Fruit fly (Drosophila melanogaster) whole organism, prepupa: ENCODE results near the gene CG31038.
"Not testable (repeated sequence)": the region's sequence is repeated elsewhere in the genome, so short reads cannot be mapped to it uniquely, and the experiment has no call there.

Source experiments
- CG10631 ChIP-seq: fragments of 200-800 bp; sonication (Bioruptor generic); optimal IDR thresholded peaks from 2 replicates; lab custom pipeline; 2016; ENCODE audit warnings: missing biosample characterization, missing genetic modification characterization
- CG11294 ChIP-seq: fragments of 200-800 bp; sonication (Bioruptor generic); IDR thresholded peaks from 2 replicates; pipeline ENCODE4 v1.3.6; 2022; ENCODE audit warnings: missing biosample characterization, missing genetic modification characterization
- CG11762 ChIP-seq: fragments of 200-800 bp; sonication (Bioruptor generic); optimal IDR thresholded peaks from 3 replicates; lab custom pipeline; 2016; ENCODE audit warnings: missing biosample characterization, missing genetic modification characterization; ENCODE audit not compliant: insufficient read depth
- CG11902 ChIP-seq: fragments of 200-800 bp; sonication (Bioruptor generic); optimal IDR thresholded peaks from 3 replicates; lab custom pipeline; 2016; ENCODE audit warnings: missing biosample characterization, missing genetic modification characterization
- CG15336 ChIP-seq: fragments of 200-800 bp; sonication (Bioruptor generic); IDR thresholded peaks from 2 replicates; pipeline ENCODE4 v1.3.6; 2022; ENCODE audit warnings: missing biosample characterization, missing genetic modification characterization
- CG3919 ChIP-seq: fragments of 200-800 bp; sonication (Bioruptor generic); optimal IDR thresholded peaks from 3 replicates; lab custom pipeline; 2016; ENCODE audit warnings: missing biosample characterization, missing genetic modification characterization
- CG6163 ChIP-seq: fragments of 200-800 bp; sonication (Bioruptor generic); IDR thresholded peaks from 3 replicates; pipeline ENCODE4 v1.3.6; 2022; ENCODE audit warnings: missing biosample characterization, missing genetic modification characterization
- CG6792 ChIP-seq: fragments of 200-800 bp; sonication (Bioruptor generic); optimal IDR thresholded peaks from 3 replicates; lab custom pipeline; 2016; ENCODE audit warnings: missing biosample characterization, missing genetic modification characterization
- CG8119 ChIP-seq: fragments of 200-800 bp; sonication (Bioruptor generic); IDR thresholded peaks from 3 replicates; pipeline ENCODE4 v1.3.6; 2022; ENCODE audit warnings: missing biosample characterization, missing genetic modification characterization
- CG8319 ChIP-seq: fragments of 200-800 bp; sonication (Bioruptor generic); optimal IDR thresholded peaks from 3 replicates; lab custom pipeline; 2016; ENCODE audit warnings: missing biosample characterization, missing genetic modification characterization
- CG9139 ChIP-seq: fragments of 200-800 bp; sonication (Bioruptor generic); optimal IDR thresholded peaks from 3 replicates; lab custom pipeline; 2017; ENCODE audit warnings: missing biosample characterization, mild to moderate bottlenecking, missing genetic modification characterization
- Eip93F ChIP-seq: fragments of 200-800 bp; sonication (Bioruptor generic); optimal IDR thresholded peaks from 2 replicates; lab custom pipeline; 2016; ENCODE audit warnings: missing biosample characterization, mild to moderate bottlenecking, missing genetic modification characterization
- Ets96B ChIP-seq: fragments of 200-800 bp; optimal IDR thresholded peaks from 2 replicates; lab custom pipeline; 2019; ENCODE audit warnings: missing biosample characterization, mild to moderate bottlenecking, missing genetic modification characterization, moderate library complexity
- Gug ChIP-seq: fragments of 200-800 bp; sonication (Bioruptor generic); IDR thresholded peaks from 2 replicates; pipeline ENCODE4 v1.3.6; 2022; ENCODE audit warnings: missing biosample characterization, missing genetic modification characterization
- Hr38 ChIP-seq: sonication (Bioruptor generic); optimal IDR thresholded peaks from 2 replicates; lab custom pipeline; 2016; ENCODE audit warnings: missing biosample characterization, missing genetic modification characterization
- Hr4 ChIP-seq: fragments of 200-800 bp; sonication (Bioruptor generic); optimal IDR thresholded peaks from 3 replicates; lab custom pipeline; 2016; ENCODE audit warnings: missing biosample characterization, missing genetic modification characterization
- Lpt ChIP-seq: fragments of 200-800 bp; sonication (Bioruptor generic); optimal IDR thresholded peaks from 3 replicates; lab custom pipeline; 2016; ENCODE audit warnings: missing biosample characterization, missing genetic modification characterization
- OdsH ChIP-seq: fragments of 200-800 bp; sonication (Bioruptor generic); optimal IDR thresholded peaks from 3 replicates; lab custom pipeline; 2016; ENCODE audit warnings: missing biosample characterization, missing genetic modification characterization
- Smox ChIP-seq: fragments of 200-800 bp; sonication (Bioruptor generic); optimal IDR thresholded peaks from 3 replicates; lab custom pipeline; 2016; ENCODE audit warnings: missing biosample characterization, missing genetic modification characterization
- Sox102F ChIP-seq: fragments of 200-800 bp; sonication (Bioruptor generic); optimal IDR thresholded peaks from 2 replicates; lab custom pipeline; 2016; ENCODE audit warnings: missing biosample characterization, mild to moderate bottlenecking, missing genetic modification characterization
- Sox15 ChIP-seq: fragments of 200-800 bp; sonication (Bioruptor generic); optimal IDR thresholded peaks from 3 replicates; lab custom pipeline; 2016; ENCODE audit warnings: missing biosample characterization, missing genetic modification characterization
- achi ChIP-seq: fragments of 200-800 bp; sonication (Bioruptor generic); optimal IDR thresholded peaks from 3 replicates; lab custom pipeline; 2016; ENCODE audit warnings: missing biosample characterization, missing genetic modification characterization
- acj6 ChIP-seq: fragments of 200-800 bp; sonication (Bioruptor generic); optimal IDR thresholded peaks from 3 replicates; lab custom pipeline; 2016; ENCODE audit warnings: missing biosample characterization, missing genetic modification characterization
- dac ChIP-seq: fragments of 200-800 bp; sonication (Bioruptor generic); optimal IDR thresholded peaks from 2 replicates; lab custom pipeline; 2017; ENCODE audit warnings: missing biosample characterization, mild to moderate bottlenecking, missing genetic modification characterization
- dsx ChIP-seq: fragments of 200-800 bp; optimal IDR thresholded peaks from 3 replicates; lab custom pipeline; 2019; ENCODE audit warnings: missing biosample characterization, mild to moderate bottlenecking, missing genetic modification characterization, moderate library complexity; ENCODE audit not compliant: poor library complexity, severe bottlenecking
- eg ChIP-seq: fragments of 200-800 bp; sonication (Bioruptor generic); IDR thresholded peaks from 3 replicates; pipeline ENCODE4 v1.3.6; 2022; ENCODE audit warnings: missing biosample characterization, missing genetic modification characterization
- esn ChIP-seq: fragments of 200-800 bp; sonication (Bioruptor generic); optimal IDR thresholded peaks from 2 replicates; lab custom pipeline; 2016; ENCODE audit warnings: missing biosample characterization, mild to moderate bottlenecking, missing genetic modification characterization, moderate library complexity
- fd85E ChIP-seq: fragments of 200-800 bp; sonication (Bioruptor generic); optimal IDR thresholded peaks from 3 replicates; lab custom pipeline; 2016; ENCODE audit warnings: missing biosample characterization, missing genetic modification characterization
- pdm3 ChIP-seq: fragments of 200-800 bp; sonication (Bioruptor generic); optimal IDR thresholded peaks from 3 replicates; lab custom pipeline; 2016; ENCODE audit warnings: missing biosample characterization, missing genetic modification characterization
- ss ChIP-seq, 2 experiments: fragments of 200-800 bp; sonication (Bioruptor generic); optimal IDR thresholded peaks; 2 replicates in 1 of 2; 3 replicates in 1 of 2; lab custom pipeline; 2017 to 2018; ENCODE audit warnings: mild to moderate bottlenecking in 2 of 2, missing biosample characterization in 2 of 2, missing genetic modification characterization in 2 of 2, moderate library complexity in 1 of 2
- svp ChIP-seq: fragments of 200-800 bp; sonication (Bioruptor generic); peaks from one replicate; lab custom pipeline; 2016; ENCODE audit warnings: missing biosample characterization, missing genetic modification characterization
- topi ChIP-seq: fragments of 200-800 bp; sonication (Bioruptor generic); optimal IDR thresholded peaks from 3 replicates; lab custom pipeline; 2016; ENCODE audit warnings: missing biosample characterization, missing genetic modification characterization

Gene CG31038

DNA sequence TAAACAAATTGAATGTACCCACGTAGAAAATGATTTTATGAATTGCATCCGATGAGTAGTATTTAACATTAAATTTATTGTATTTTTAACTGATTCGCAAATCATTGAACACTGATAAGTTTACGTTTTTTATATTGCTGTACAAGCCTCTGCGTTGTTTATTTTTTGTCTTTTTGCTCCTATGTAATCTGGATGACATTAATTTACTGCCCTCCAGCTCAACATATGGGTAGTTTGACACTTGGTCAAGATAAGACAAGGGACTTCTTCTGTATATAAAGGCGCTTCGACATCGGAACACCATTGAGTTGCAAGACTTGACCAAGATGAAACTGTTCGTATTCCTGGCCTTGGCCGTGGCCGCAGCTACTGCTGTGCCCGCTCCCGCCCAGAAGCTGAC is 45.1 kb downstream of the CG31038 start, which contains the start of gene Jon99Ciii:
Gene Jon99Ciii, plus strand, starts transcription at position 301 of the 400 bp plus-strand sequence.
- peak; percentile 42 for TF ChIP-seq svp (GFP tag; lab: Kevin White, UChicago)

DNA sequence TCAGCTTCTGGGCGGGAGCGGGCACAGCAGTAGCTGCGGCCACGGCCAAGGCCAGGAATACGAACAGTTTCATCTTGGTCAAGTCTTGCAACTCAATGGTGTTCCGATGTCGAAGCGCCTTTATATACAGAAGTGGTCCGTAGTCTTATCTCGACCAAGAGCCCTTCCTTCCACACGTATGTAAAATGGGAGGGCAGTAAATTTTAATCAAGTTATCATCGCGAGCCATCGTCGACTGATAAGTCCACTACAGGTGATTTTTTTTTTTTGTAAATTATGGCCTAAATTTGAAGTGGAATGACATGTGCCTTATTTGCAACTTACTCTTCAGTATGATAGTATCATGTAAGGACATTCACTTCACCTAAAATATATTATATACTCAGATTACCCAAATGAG is 47.7 kb downstream of the CG31038 start, which contains the start of gene Jon99Cii:
Gene Jon99Cii, minus strand, starts transcription at position 101 of the 400 bp plus-strand sequence.
- not testable (repeated sequence) for TF ChIP-seq CG11762 (GFP tag; lab: Kevin White, UChicago); topi; achi (GFP tag; lab: Kevin White, UChicago)

DNA sequence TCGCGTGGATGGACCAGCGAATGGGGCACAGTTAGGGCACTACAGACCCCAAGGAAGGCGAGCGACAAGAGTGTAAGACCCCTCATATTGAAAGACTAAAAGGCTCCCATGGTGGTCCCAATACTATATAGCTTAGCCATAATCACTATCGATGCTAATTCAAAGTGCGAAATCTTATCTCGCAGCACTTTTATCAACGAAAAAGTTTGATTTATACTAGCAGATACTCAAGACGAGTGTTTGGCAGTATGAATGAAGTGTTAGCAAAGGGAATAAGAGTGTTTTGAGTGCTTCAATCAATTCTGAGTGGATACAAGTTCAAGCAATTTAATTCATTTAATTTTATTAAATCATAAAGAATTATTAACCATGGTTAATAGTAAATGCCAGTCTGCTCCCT is 49.2 kb downstream of the CG31038 start, which contains the start of gene Jon99Ci:
Gene Jon99Ci, minus strand, starts transcription at position 101 of the 400 bp plus-strand sequence.
- no peak for TF ChIP-seq Lpt (GFP tag; lab: Kevin White, UChicago)
- no peak for TF ChIP-seq CG3919 (GFP tag; lab: Kevin White, UChicago)
- no peak for TF ChIP-seq CG11294 (GFP tag; lab: Robert Waterston, UW)
- TF ChIP-seq dac (GFP tag; lab: Kevin White, UChicago) = no peak
- TF ChIP-seq acj6 (GFP tag; lab: Kevin White, UChicago) = no peak
- no peak for TF ChIP-seq CG10631 (GFP tag; lab: Kevin White, UChicago)
- no peak for TF ChIP-seq dsx (GFP tag; lab: Kevin White, UChicago)
- no peak for TF ChIP-seq OdsH (GFP tag; lab: Kevin White, UChicago)
- TF ChIP-seq CG6792 (GFP tag; lab: Kevin White, UChicago) = no peak
- no peak for TF ChIP-seq Gug (GFP tag; lab: Robert Waterston, UW)
- no peak for TF ChIP-seq CG15336
- no peak for TF ChIP-seq Sox15 (GFP tag; lab: Kevin White, UChicago)
- TF ChIP-seq ss (GFP tag; optimal IDR thresholded peaks at IDR 0.05; lab: Kevin White, UChicago) = no peak
- TF ChIP-seq Smox (GFP tag; lab: Kevin White, UChicago) = no peak
- no peak for TF ChIP-seq Hr38 (GFP tag; lab: Kevin White, UChicago)
- TF ChIP-seq CG8319 = no peak
- no peak for TF ChIP-seq CG9139 (GFP tag; lab: Kevin White, UChicago)
- no peak for TF ChIP-seq Ets96B

DNA sequence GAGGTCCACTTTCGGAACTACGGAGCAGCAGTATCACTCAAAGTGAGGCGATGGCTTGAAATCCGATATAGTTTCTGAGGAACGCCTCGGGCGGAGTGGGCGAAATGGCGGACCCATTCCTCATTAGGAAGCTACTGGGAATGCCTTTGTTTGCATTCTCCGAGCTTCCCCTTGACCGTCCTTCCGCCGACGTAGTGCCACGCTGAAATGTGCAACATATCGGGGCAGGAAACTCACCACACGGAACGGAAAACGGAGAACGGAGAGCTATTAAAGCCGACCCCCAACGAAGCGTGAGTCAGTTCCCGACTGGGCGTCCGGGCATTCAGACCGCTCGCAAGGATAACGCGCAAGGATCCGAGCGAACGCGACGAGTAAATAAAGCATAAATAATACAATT is 50.1 kb downstream of the CG31038 start, which contains the start of gene CG15522:
Gene CG15522, plus strand, starts transcription at position 301 of the 400 bp plus-strand sequence.
- TF ChIP-seq topi (no peak), Gug (GFP tag; lab: Robert Waterston, UW) (no peak), CG6163 (no peak), Lpt (GFP tag; lab: Kevin White, UChicago) (no peak)

DNA sequence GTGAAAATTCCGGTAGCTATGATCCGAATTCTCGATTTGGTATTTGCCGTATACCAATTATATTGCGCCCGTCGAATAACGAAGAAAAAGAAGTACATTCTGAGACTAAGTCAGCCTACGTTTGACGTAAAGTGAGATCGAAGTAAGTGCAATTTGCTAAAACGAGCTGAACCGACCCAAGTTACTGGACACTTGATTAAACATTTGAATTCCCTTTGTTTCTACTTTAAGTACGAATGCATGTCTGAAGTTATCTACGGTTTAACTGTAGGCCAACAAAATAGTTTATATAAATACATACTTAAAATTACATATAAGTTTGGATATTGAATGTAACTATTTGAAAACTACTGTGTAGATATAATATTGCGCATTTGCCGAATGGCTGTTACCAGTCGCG is 53.4 kb downstream of the CG31038 start, which contains the start of gene alpha-Man-Ic:
Gene alpha-Man-Ic, minus strand, starts transcription at position 101 of the 400 bp plus-strand sequence.
- no peak for TF ChIP-seq dac (GFP tag; lab: Kevin White, UChicago)
- TF ChIP-seq CG11294 (GFP tag; lab: Robert Waterston, UW) = no peak
- no peak for TF ChIP-seq svp (GFP tag; lab: Kevin White, UChicago)
- TF ChIP-seq Ets96B = no peak

DNA sequence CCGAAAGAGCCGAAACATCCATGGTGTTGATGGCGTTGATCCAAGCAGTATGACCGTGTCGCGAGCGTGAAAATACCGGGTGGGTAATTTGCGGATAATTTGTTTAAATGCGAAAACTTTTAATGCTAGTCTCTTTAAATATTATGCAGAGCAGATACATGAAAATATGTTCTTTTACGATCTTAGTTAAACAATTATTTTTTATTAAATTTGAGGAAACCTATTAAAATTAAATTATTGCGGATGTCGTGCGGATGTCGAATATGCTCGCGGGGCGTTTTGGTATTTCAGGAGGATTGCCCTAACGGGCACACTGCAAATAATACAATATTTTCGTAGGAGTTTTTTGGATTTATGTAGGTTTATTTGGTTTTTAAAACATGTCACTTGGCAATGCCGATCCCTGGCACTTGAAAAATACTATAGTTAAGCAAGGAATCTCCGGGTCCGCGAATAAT is 56.2 kb downstream of the CG31038 start, which contains the start of the genes Cog7, CG42557 and CG42558:
Gene Cog7, minus strand, starts transcription at position 51 of the 458 bp plus-strand sequence.
Gene CG42557, plus strand, starts transcription at position 281 of the 458 bp plus-strand sequence.
Gene CG42558, plus strand, starts transcription at position 281 of the 458 bp plus-strand sequence.
- no peak for TF ChIP-seq eg (GFP tag; lab: Robert Waterston, UW)
- TF ChIP-seq CG8119 (GFP tag; lab: Robert Waterston, UW) = no peak
- no peak for TF ChIP-seq CG11902 (GFP tag; lab: Kevin White, UChicago)
- no peak for TF ChIP-seq pdm3 (GFP tag; lab: Kevin White, UChicago)
- TF ChIP-seq Lpt (GFP tag; lab: Kevin White, UChicago) = no peak
- no peak for TF ChIP-seq esn (GFP tag; lab: Kevin White, UChicago)
- no peak for TF ChIP-seq achi (GFP tag; lab: Kevin White, UChicago)
- TF ChIP-seq Hr4 (GFP tag; lab: Kevin White, UChicago) = no peak
- TF ChIP-seq fd85E (GFP tag; lab: Kevin White, UChicago) = no peak
- no peak for TF ChIP-seq Eip93F (GFP tag; lab: Kevin White, UChicago)
- TF ChIP-seq CG10631 (GFP tag; lab: Kevin White, UChicago) = no peak
- no peak for TF ChIP-seq CG6792 (GFP tag; lab: Kevin White, UChicago)
- no peak for TF ChIP-seq Sox102F
- TF ChIP-seq CG8319 = no peak
- no peak for TF ChIP-seq ss (GFP tag; optimal IDR thresholded peaks at IDR 0.05; lab: Kevin White, UChicago)
